Fruit fly (Drosophila melanogaster): ENCODE data around the gene CG5989.

The CG5989 gene

dm6 chr3L:8643810-8644552, 40.0 kb upstream of the CG5989 start:
- no peak for TF ChIP-seq salm (tag; optimal IDR thresholded peaks at IDR 0.05)
- no peak for TF ChIP-seq CG12071 (GFP tag; optimal IDR thresholded peaks at IDR 0.05)
- peak in 1 of 2 experiments; percentile 63 for TF ChIP-seq tll (GFP tag; optimal IDR thresholded peaks at IDR 0.05)
- peak; percentile 62 for TF ChIP-seq pros (GFP tag; optimal IDR thresholded peaks at IDR 0.05)
- peak; percentile 77 for TF ChIP-seq zen (tag; optimal IDR thresholded peaks at IDR 0.05)

DNA sequence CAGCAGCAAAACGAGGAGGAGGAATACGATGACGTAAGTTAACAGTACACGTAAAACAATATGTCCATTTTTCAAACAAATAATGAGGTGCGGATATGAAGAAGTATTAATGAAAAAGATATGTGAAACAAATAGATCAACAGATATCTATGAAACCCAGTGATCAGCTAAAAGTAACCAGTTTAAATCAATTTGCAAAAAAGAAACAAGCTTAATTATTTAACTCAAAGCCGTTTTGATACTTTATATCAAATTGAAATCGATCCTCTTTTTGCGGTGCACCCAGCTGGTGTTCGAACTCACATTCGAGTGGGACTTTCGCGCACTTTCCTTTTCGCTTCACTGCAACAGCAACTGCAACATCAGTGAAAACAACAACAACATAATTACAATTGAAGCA, 37.1 kb upstream of the CG5989 start:
- TF ChIP-seq CG1832 (GFP tag; optimal IDR thresholded peaks at IDR 0.05) (no peak), sens (GFP tag) (no peak), CG6813 (GFP tag; optimal IDR thresholded peaks at IDR 0.05) (no peak), dimm (GFP tag; IDR thresholded peaks at IDR 0.05) (no peak), CG17385 (GFP tag; optimal IDR thresholded peaks at IDR 0.05) (no peak), br (optimal IDR thresholded peaks at IDR 0.05) (no peak), CG13123 (GFP tag; optimal IDR thresholded peaks at IDR 0.05) (no peak), E2f1 (GFP tag; IDR thresholded peaks at IDR 0.05) (no peak), ci (GFP tag; IDR thresholded peaks at IDR 0.05) (no peak), mam (GFP tag; optimal IDR thresholded peaks at IDR 0.05) (no peak), grau (tag; optimal IDR thresholded peaks at IDR 0.05) (no peak), Scr (GFP tag; IDR thresholded peaks at IDR 0.05; ENCODE audit: partially characterized antibody) (no peak), CG11504 (tag; optimal IDR thresholded peaks at IDR 0.05) (no peak), CG2129 (GFP tag; IDR thresholded peaks at IDR 0.05; ENCODE audit: partially characterized antibody) (no peak), sr (GFP tag; IDR thresholded peaks at IDR 0.05) (no peak), CG6765 (GFP tag; optimal IDR thresholded peaks at IDR 0.05) (no peak)

DNA sequence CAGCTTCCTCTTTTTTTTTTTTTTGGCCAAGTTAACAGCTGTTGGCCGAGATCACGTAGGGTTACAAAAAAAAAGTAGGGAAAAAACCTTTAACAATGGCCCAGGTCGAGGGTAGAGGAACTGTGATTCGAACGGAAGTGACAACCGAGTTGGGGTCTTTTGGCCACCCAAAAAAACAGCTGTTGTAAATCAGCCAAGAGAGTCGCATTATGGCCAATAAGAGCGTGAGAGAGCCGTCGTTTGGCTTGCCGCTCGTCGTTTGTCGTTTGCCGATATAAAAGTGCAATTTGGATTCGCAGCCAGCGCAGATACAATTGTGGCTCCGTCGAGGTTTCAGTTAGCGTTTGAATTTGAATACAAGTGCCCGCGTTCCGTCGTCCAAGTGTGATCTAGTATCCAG, 36.2 kb upstream of the CG5989 start, which contains the start of gene Cpr66D:
Gene Cpr66D, plus strand, starts transcription at position 301 of the 400 bp plus-strand sequence.
- TF ChIP-seq CG7963 (GFP tag; IDR thresholded peaks at IDR 0.05; ENCODE audit: partially characterized antibody) (no peak), CG30020 (tag; optimal IDR thresholded peaks at IDR 0.05) (no peak), dati (GFP tag; IDR thresholded peaks at IDR 0.05) (no peak), kni (GFP tag; optimal IDR thresholded peaks at IDR 0.05) (no peak), Med (GFP tag) (no peak), Ets65A (GFP tag) (no peak), Trl (optimal IDR thresholded peaks at IDR 0.05) (peak in 1 of 2 experiments; percentile 2), Trl (GFP tag; optimal IDR thresholded peaks at IDR 0.05) (no peak), CG6654 (GFP tag; optimal IDR thresholded peaks at IDR 0.05) (no peak)

DNA sequence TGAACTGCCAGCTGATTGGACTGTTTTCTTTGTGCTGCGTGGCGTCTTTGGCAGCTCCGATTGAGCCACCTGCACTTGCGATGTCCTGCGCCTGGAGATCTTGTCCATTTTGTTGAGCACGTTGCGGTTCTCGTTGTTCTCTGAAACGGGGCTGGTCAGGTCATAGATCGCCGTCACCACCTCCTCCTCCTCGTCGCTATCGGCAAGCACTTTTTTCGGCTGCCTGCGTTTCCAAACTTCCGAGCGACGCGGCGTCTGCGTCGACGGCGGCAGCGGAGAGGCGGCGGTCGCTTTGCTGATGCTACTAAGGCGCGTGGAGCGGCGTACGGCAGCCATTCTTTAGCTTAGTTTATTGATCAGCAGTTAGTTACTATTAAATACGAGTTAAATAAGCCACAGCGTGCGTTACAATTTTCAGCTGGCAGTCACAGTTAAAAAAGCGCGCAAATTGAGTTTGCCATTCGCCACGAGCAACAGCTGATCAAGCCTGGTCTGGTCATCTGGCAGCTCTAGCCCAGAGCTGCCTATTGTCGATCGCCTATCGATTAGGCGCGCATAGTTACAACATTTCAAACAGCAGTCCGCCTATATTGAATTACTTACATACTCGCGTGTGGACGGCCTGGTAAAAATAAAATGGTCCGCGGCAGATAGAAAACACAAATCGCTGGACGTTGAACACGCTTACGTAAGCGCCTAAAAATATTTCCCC, 29.8 kb upstream of the CG5989 start, which contains the start of gene Cdc6:
Gene Cdc6, minus strand, starts transcription at position 456 of the 712 bp plus-strand sequence.
- TF ChIP-seq Gug (GFP tag; IDR thresholded peaks at IDR 0.05) = no peak
- no peak for TF ChIP-seq pnt (GFP tag; optimal IDR thresholded peaks at IDR 0.05)
- no peak for TF ChIP-seq oc (tag; optimal IDR thresholded peaks at IDR 0.05)
- TF ChIP-seq MESR4 (GFP tag; optimal IDR thresholded peaks at IDR 0.05) = peak; percentile 49
- TF ChIP-seq Sin3A (optimal IDR thresholded peaks at IDR 0.05) = peak; percentile 69
- no peak for TF ChIP-seq CG1792 (GFP tag; optimal IDR thresholded peaks at IDR 0.05)
- peak; percentile 58 for TF ChIP-seq gsb-n (tag; optimal IDR thresholded peaks at IDR 0.05)
- no peak for TF ChIP-seq CG14667 (GFP tag; IDR thresholded peaks at IDR 0.05)
- TF ChIP-seq bcd (GFP tag; optimal IDR thresholded peaks at IDR 0.05) = no peak
- peak; percentile 11 for TF ChIP-seq gfzf (GFP tag; optimal IDR thresholded peaks at IDR 0.05)
- no peak for TF ChIP-seq BtbVII (GFP tag; optimal IDR thresholded peaks at IDR 0.05)
- peak; percentile 22; the same call in 1 of the 3 replicates for TF ChIP-seq CG16813 (GFP tag; IDR thresholded peaks at IDR 0.05; ENCODE audit: partially characterized antibody)
- TF ChIP-seq Nf-YC (tag; optimal IDR thresholded peaks at IDR 0.05) = no peak
- peak; percentile 59; the same call in 3 of the 4 replicates for TF ChIP-seq Dll (GFP tag; IDR thresholded peaks at IDR 0.05; ENCODE audit: partially characterized antibody)
- TF ChIP-seq CG12659 (GFP tag; optimal IDR thresholded peaks at IDR 0.05) = no peak
- TF ChIP-seq Side (GFP tag; optimal IDR thresholded peaks at IDR 0.05) = no peak
